In genomic region chr3L:14636740-14637189, dm6 we compare ENCODE assay signal across 3 fruit fly cellular contexts.
TF ChIP-seq lines count a peak whose summit lies in the region.

No protein-coding gene starts in this region.

TF ChIP-seq in whole organism, embryonic, 481 proteins besides CTCF, POLR2A, EP300 and RAD21 (continued from another document):
- TF ChIP-seq Blimp-1 (GFP tag; optimal IDR thresholded peaks at IDR 0.05; lab: Kevin White, UChicago) (peak; percentile 28), Fer2 (tag; optimal IDR thresholded peaks at IDR 0.05; lab: Kevin White, UChicago) (no peak), CG14441 (GFP tag; IDR thresholded peaks at IDR 0.05; lab: Robert Waterston, UW) (peak; percentile 33; the same call in 1 of the 2 replicates), stc (GFP tag; IDR thresholded peaks at IDR 0.05; lab: Robert Waterston, UW) (peak; percentile 11; the same call in 1 of the 2 replicates), sqz (GFP tag; optimal IDR thresholded peaks at IDR 0.05; lab: Kevin White, UChicago) (no peak), CG10267 (tag; optimal IDR thresholded peaks at IDR 0.05; lab: Kevin White, UChicago) (no peak), dmrt99B (tag; optimal IDR thresholded peaks at IDR 0.05; lab: Kevin White, UChicago) (peak; percentile 19), CG1603 (tag; optimal IDR thresholded peaks at IDR 0.05; lab: Kevin White, UChicago) (peak; percentile 42), Sox102F (GFP tag; optimal IDR thresholded peaks at IDR 0.05; lab: Kevin White, UChicago) (peak; percentile 20), bsh (GFP tag; optimal IDR thresholded peaks at IDR 0.05; lab: Kevin White, UChicago) (peak; percentile 13 to 84), nmo (GFP tag; optimal IDR thresholded peaks at IDR 0.05; lab: Kevin White, UChicago) (no peak), tx (GFP tag; optimal IDR thresholded peaks at IDR 0.05; lab: Kevin White, UChicago) (no peak), fd96Cb (tag; optimal IDR thresholded peaks at IDR 0.05; lab: Kevin White, UChicago) (peak; percentile 12), ara (GFP tag; IDR thresholded peaks at IDR 0.05; lab: Robert Waterston, UW) (no peak), CG6254 (GFP tag; optimal IDR thresholded peaks at IDR 0.05; lab: Kevin White, UChicago) (no peak), Side (GFP tag; optimal IDR thresholded peaks at IDR 0.05; lab: Kevin White, UChicago) (no peak), ranshi (GFP tag; IDR thresholded peaks at IDR 0.05; lab: Robert Waterston, UW) (no peak), jigr1 (GFP tag; IDR thresholded peaks at IDR 0.05; lab: Robert Waterston, UW) (no peak), sim (GFP tag; IDR thresholded peaks at IDR 0.05; lab: Robert Waterston, UW) (0 out of 2 replicates have a peak, but pooled peaks have one; percentile 26), nom (GFP tag; optimal IDR thresholded peaks at IDR 0.05; lab: Kevin White, UChicago) (peak; percentile 91), Med (GFP tag; lab: Kevin White, UChicago) (peak; percentile 43), CG2199 (GFP tag; IDR thresholded peaks at IDR 0.05; lab: Robert Waterston, UW) (0 out of 3 replicates have a peak, but pooled peaks have one; percentile 43), dysf (GFP tag; IDR thresholded peaks at IDR 0.05; lab: Robert Waterston, UW) (peak; percentile 39; the same call in 1 of the 3 replicates), CG17385 (GFP tag; optimal IDR thresholded peaks at IDR 0.05; lab: Kevin White, UChicago) (no peak), sisA (GFP tag; IDR thresholded peaks at IDR 0.05; lab: Robert Waterston, UW) (no peak), CG12659 (GFP tag; optimal IDR thresholded peaks at IDR 0.05; lab: Kevin White, UChicago) (no peak), CoRest (tag; optimal IDR thresholded peaks at IDR 0.05; lab: Kevin White, UChicago) (no peak), CG4730 (GFP tag; IDR thresholded peaks at IDR 0.05; lab: Robert Waterston, UW) (0 out of 2 replicates have a peak, but pooled peaks have one; percentile 19), H15 (GFP tag; IDR thresholded peaks at IDR 0.05; lab: Robert Waterston, UW) (0 out of 3 replicates have a peak, but pooled peaks have one; percentile 26), lola (GFP tag; optimal IDR thresholded peaks at IDR 0.05; lab: Kevin White, UChicago) (no peak), fd64A (GFP tag; optimal IDR thresholded peaks at IDR 0.05; lab: Kevin White, UChicago) (no peak), CG12391 (tag; optimal IDR thresholded peaks at IDR 0.05; lab: Kevin White, UChicago) (peak; percentile 12), CG17328 (GFP tag; IDR thresholded peaks at IDR 0.05; lab: Robert Waterston, UW) (0 out of 2 replicates have a peak, but pooled peaks have one; percentile 23), aop (GFP tag; IDR thresholded peaks at IDR 0.05; lab: Robert Waterston, UW) (no peak), phol (tag; optimal IDR thresholded peaks at IDR 0.05; lab: Kevin White, UChicago) (peak; percentile 17), crol (GFP tag; IDR thresholded peaks at IDR 0.05; lab: Robert Waterston, UW) (peak; percentile 30; the same call in 1 of the 2 replicates), CG31441 (GFP tag; IDR thresholded peaks at IDR 0.05; lab: Robert Waterston, UW) (0 out of 2 replicates have a peak, but pooled peaks have one; percentile 25), CG7745 (tag; optimal IDR thresholded peaks at IDR 0.05; lab: Kevin White, UChicago) (no peak)

TF ChIP-seq in whole organism, prepupa, 60 proteins besides CTCF, POLR2A, EP300 and RAD21 (continued from another document):
- TF ChIP-seq acj6 (GFP tag; optimal IDR thresholded peaks at IDR 0.05; lab: Kevin White, UChicago), result peak; percentile 91
- TF ChIP-seq achi (GFP tag; optimal IDR thresholded peaks at IDR 0.05; lab: Kevin White, UChicago), result peak; percentile 94
- TF ChIP-seq esn (GFP tag; optimal IDR thresholded peaks at IDR 0.05; lab: Kevin White, UChicago), result peak; percentile 94
- TF ChIP-seq CG1621 (tag; optimal IDR thresholded peaks at IDR 0.05; lab: Kevin White, UChicago), result peak; percentile 86
- TF ChIP-seq fkh (GFP tag; optimal IDR thresholded peaks at IDR 0.05; lab: Kevin White, UChicago), result no peak
- TF ChIP-seq CG3032 (tag; optimal IDR thresholded peaks at IDR 0.05; lab: Kevin White, UChicago), result peak; percentile 87
- TF ChIP-seq Met (GFP tag; optimal IDR thresholded peaks at IDR 0.05; lab: Kevin White, UChicago), result peak; percentile 92
- TF ChIP-seq spab (GFP tag; optimal IDR thresholded peaks at IDR 0.05; lab: Kevin White, UChicago), result peak; percentile 93
- peak; percentile 95 for TF ChIP-seq Eip75B (GFP tag; optimal IDR thresholded peaks at IDR 0.05; lab: Kevin White, UChicago)
- TF ChIP-seq Eip93F (GFP tag; optimal IDR thresholded peaks at IDR 0.05; lab: Kevin White, UChicago), result peak; percentile 60
- peak; percentile 79 for TF ChIP-seq Blimp-1 (GFP tag; optimal IDR thresholded peaks at IDR 0.05; lab: Kevin White, UChicago)
- TF ChIP-seq CG8632 (GFP tag; optimal IDR thresholded peaks at IDR 0.05; lab: Kevin White, UChicago), result peak; percentile 91
- peak; percentile 85 for TF ChIP-seq CG9139 (GFP tag; optimal IDR thresholded peaks at IDR 0.05; lab: Kevin White, UChicago)
- peak; percentile 88 for TF ChIP-seq Gug (GFP tag; IDR thresholded peaks at IDR 0.05; lab: Robert Waterston, UW)
- TF ChIP-seq Smox (GFP tag; optimal IDR thresholded peaks at IDR 0.05; lab: Kevin White, UChicago), result peak; percentile 90
- TF ChIP-seq CG8119 (GFP tag; IDR thresholded peaks at IDR 0.05; lab: Robert Waterston, UW), result peak; percentile 94
- TF ChIP-seq CG10669 (GFP tag; optimal IDR thresholded peaks at IDR 0.05; lab: Kevin White, UChicago), result peak; percentile 92
- TF ChIP-seq fd59A (GFP tag; optimal IDR thresholded peaks at IDR 0.05; lab: Kevin White, UChicago), result peak; percentile 89
- TF ChIP-seq CG31627 (GFP tag; optimal IDR thresholded peaks at IDR 0.05; lab: Kevin White, UChicago), result peak; percentile 85
- peak; percentile 88 for TF ChIP-seq CG8319 (GFP tag; optimal IDR thresholded peaks at IDR 0.05; lab: Kevin White, UChicago)
- TF ChIP-seq Sox14 (GFP tag; optimal IDR thresholded peaks at IDR 0.05; lab: Kevin White, UChicago), result peak; percentile 91
- TF ChIP-seq Hr39 (GFP tag; optimal IDR thresholded peaks at IDR 0.05; lab: Kevin White, UChicago), result peak; percentile 82
- TF ChIP-seq CG4318 (GFP tag; optimal IDR thresholded peaks at IDR 0.05; lab: Kevin White, UChicago), result peak; percentile 87
- TF ChIP-seq CG11762 (GFP tag; optimal IDR thresholded peaks at IDR 0.05; lab: Kevin White, UChicago; ENCODE audit: insufficient read depth), result peak; percentile 87
- TF ChIP-seq CG11294 (GFP tag; IDR thresholded peaks at IDR 0.05; lab: Robert Waterston, UW), result peak; percentile 60
- TF ChIP-seq CG6808 (GFP tag; optimal IDR thresholded peaks at IDR 0.05; lab: Kevin White, UChicago), result peak; percentile 91
- peak; percentile 74 to 89 for TF ChIP-seq salr (GFP tag; optimal IDR thresholded peaks at IDR 0.05; lab: Kevin White, UChicago)
- peak; percentile 80 for TF ChIP-seq fd85E (GFP tag; optimal IDR thresholded peaks at IDR 0.05; lab: Kevin White, UChicago)
- TF ChIP-seq dsx (GFP tag; optimal IDR thresholded peaks at IDR 0.05; lab: Kevin White, UChicago; ENCODE audit: poor library complexity, severe bottlenecking), result peak; percentile 88
- peak; percentile 92 for TF ChIP-seq pdm3 (GFP tag; optimal IDR thresholded peaks at IDR 0.05; lab: Kevin White, UChicago)
- peak; percentile 72 for TF ChIP-seq Ets21C (GFP tag; optimal IDR thresholded peaks at IDR 0.05; lab: Kevin White, UChicago)
- TF ChIP-seq CG7368 (GFP tag; optimal IDR thresholded peaks at IDR 0.05; lab: Kevin White, UChicago), result peak; percentile 93
- TF ChIP-seq vri (GFP tag; optimal IDR thresholded peaks at IDR 0.05; lab: Kevin White, UChicago), result peak; percentile 83
- TF ChIP-seq Ets96B (tag; optimal IDR thresholded peaks at IDR 0.05; lab: Kevin White, UChicago), result peak; percentile 92
- TF ChIP-seq CG32006 (GFP tag; optimal IDR thresholded peaks at IDR 0.05; lab: Kevin White, UChicago), result peak; percentile 93
- TF ChIP-seq CG6276 (GFP tag; optimal IDR thresholded peaks at IDR 0.05; lab: Kevin White, UChicago), result peak; percentile 83
- peak; percentile 92 for TF ChIP-seq CG34406 (GFP tag; optimal IDR thresholded peaks at IDR 0.05; lab: Kevin White, UChicago)

TF ChIP-seq in whole organism, wandering third instar larva, 38 proteins besides CTCF, POLR2A, EP300 and RAD21 (continued from another document):
- peak; percentile 83 for TF ChIP-seq sage (GFP tag; optimal IDR thresholded peaks at IDR 0.05; lab: Kevin White, UChicago)
- TF ChIP-seq h (GFP tag; optimal IDR thresholded peaks at IDR 0.05; lab: Kevin White, UChicago), result peak; percentile 93
- peak; percentile 90 for TF ChIP-seq Sp1 (GFP tag; optimal IDR thresholded peaks at IDR 0.05; lab: Kevin White, UChicago)
- peak; percentile 83 for TF ChIP-seq Jra (GFP tag; optimal IDR thresholded peaks at IDR 0.05; lab: Kevin White, UChicago)
- TF ChIP-seq dl (GFP tag; optimal IDR thresholded peaks at IDR 0.05; lab: Kevin White, UChicago; ENCODE audit: insufficient read depth in 1 of 2, partially characterized antibody in 2 of 2), result no peak
